Worm (Caenorhabditis elegans) whole organism, midembryonic: ENCODE measurements around the gene C05E7.3.

ENCODE experiments used
- cog-1 ChIP-seq: sonication (generic microtip); optimal IDR thresholded peaks from 2 replicates; lab custom pipeline; 2016; ENCODE audit warnings: missing genetic modification characterization, missing compliant biosample characterization
- flt-1 ChIP-seq: fragments of 200-800 bp; sonication (Bioruptor generic); IDR thresholded peaks from 2 replicates; pipeline ENCODE4 v1.3.6; 2022; ENCODE audit warnings: missing genetic modification characterization, missing compliant biosample characterization

ce11 chrX:12940811-12941210 lies 5.6 kb downstream of the C05E7.3 start, which contains the start of gene gmap-3:
- no peak for TF ChIP-seq flt-1 (GFP tag; lab: Robert Waterston, UW)
- TF ChIP-seq cog-1, result no peak
